Worm (Caenorhabditis elegans): ENCODE results near the gene K01A11.1.

DNA sequence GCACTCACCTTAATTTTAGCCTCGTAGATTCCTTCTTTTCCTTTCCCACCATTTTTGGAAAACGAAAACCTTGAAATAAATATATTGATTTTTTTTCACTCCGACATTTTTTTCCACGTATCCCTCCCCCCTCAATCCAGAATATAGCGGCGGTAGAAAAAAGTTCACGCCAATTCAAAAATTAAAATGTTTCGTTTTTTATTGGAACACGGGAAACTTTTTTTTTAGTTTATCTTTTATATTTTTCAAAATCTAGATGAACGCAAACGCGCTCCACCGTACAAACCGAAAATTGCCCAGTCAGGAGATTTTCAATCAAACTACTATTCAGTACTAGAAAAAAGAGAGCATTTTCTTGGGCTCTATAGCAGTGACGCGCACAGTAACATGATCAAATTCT is 12.9 kb upstream of the K01A11.1 start, which contains the start of gene spe-41:
- TF ChIP-seq daf-12 (tag; optimal IDR thresholded peaks at IDR 0.05) (no peak), nhr-237 (tag; optimal IDR thresholded peaks at IDR 0.05) (no peak), dpl-1 (GFP tag; optimal IDR thresholded peaks at IDR 0.05) (no peak), gei-8 (GFP tag; optimal IDR thresholded peaks at IDR 0.05) (no peak), sdz-12 (GFP tag; optimal IDR thresholded peaks at IDR 0.05) (no peak), ceh-62 (tag; optimal IDR thresholded peaks at IDR 0.05) (no peak), Y5F2A.4 (GFP tag; optimal IDR thresholded peaks at IDR 0.05) (no peak), nhr-102 (tag; optimal IDR thresholded peaks at IDR 0.05) (no peak), ZK546.5 (tag; optimal IDR thresholded peaks at IDR 0.05) (no peak), ceh-28 (tag; optimal IDR thresholded peaks at IDR 0.05) (no peak), lin-39 (tag; optimal IDR thresholded peaks at IDR 0.05) (no peak)

Measured in whole organism, L4 larva.